Worm (Caenorhabditis elegans): Measurements from ENCODE around the gene cthd-1.

DNA sequence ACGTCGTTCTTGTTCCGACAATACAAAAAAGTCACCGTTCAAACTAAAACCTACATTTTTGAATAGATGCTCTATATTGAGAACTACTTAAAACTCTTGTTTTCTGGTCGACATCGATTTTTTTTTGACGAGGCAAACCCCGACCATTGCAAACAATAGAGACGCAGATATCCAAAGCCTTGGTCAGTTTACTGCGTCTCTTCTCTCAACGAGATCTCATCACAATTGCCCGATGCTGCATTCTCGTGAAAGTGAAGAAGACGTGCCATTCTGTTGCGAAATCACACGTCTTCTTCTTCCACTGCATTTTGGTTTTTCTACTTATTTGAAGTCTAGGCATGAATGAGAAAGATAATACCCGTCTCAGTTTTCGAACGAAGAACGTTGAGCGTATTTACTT, 26.3 kb downstream of the cthd-1 start:
- peak; percentile 3 for TF ChIP-seq lsy-2 (tag; optimal IDR thresholded peaks at IDR 0.05)
- TF ChIP-seq nhr-28 (tag; optimal IDR thresholded peaks at IDR 0.05), result no peak
- TF ChIP-seq snpc-4 (tag; optimal IDR thresholded peaks at IDR 0.05), result no peak
- TF ChIP-seq ceh-83 (GFP tag; optimal IDR thresholded peaks at IDR 0.05), result no peak
- TF ChIP-seq elt-3 (tag; optimal IDR thresholded peaks at IDR 0.05), result no peak
- TF ChIP-seq cnd-1 (tag; optimal IDR thresholded peaks at IDR 0.05), result no peak
- TF ChIP-seq sptf-1 (tag; optimal IDR thresholded peaks at IDR 0.05), result no peak
- no peak for TF ChIP-seq drap-1 (GFP tag; optimal IDR thresholded peaks at IDR 0.05)
- TF ChIP-seq ces-1 (GFP tag; optimal IDR thresholded peaks at IDR 0.05), result peak; percentile 66
- TF ChIP-seq nhr-237 (tag; optimal IDR thresholded peaks at IDR 0.05), result peak; percentile 18
- no peak for TF ChIP-seq unc-120 (tag; optimal IDR thresholded peaks at IDR 0.05; ENCODE audit: poor library complexity, severe bottlenecking)
- TF ChIP-seq mep-1 (tag; optimal IDR thresholded peaks at IDR 0.05), result peak; percentile 11
- TF ChIP-seq nhr-76 (tag; optimal IDR thresholded peaks at IDR 0.05), result no peak

Data from whole organism, mixed stage, embryonic.